Fruit fly (Drosophila melanogaster) whole organism: Measurements from ENCODE around the gene Swt1.

Experiments used
- CG8478 ChIP-seq: fragments of >200 bp; optimal IDR thresholded peaks from 2 replicates; lab custom pipeline; 2018; ENCODE audit warnings: inconsistent platforms
- Dll ChIP-seq: fragments of >200 bp; optimal IDR thresholded peaks from 2 replicates; lab custom pipeline; 2017
- EcR ChIP-seq, 2 experiments: fragments of >200 bp; optimal IDR thresholded peaks; 2 replicates each; lab custom pipeline; 2017; ENCODE audit warnings: missing biosample characterization in 2 of 2, missing genetic modification characterization in 2 of 2, missing genetic modification reagents in 2 of 2
- pan ChIP-seq: fragments of >200 bp; optimal IDR thresholded peaks from 2 replicates; lab custom pipeline; 2017
- psq ChIP-seq: fragments of >200 bp; optimal IDR thresholded peaks from 2 replicates; lab custom pipeline; 2017
- usp ChIP-seq: fragments of >200 bp; optimal IDR thresholded peaks from 2 replicates; lab custom pipeline; 2017; ENCODE audit warnings: missing biosample characterization, missing genetic modification characterization, mixed read lengths

Swt1 gene

DNA sequence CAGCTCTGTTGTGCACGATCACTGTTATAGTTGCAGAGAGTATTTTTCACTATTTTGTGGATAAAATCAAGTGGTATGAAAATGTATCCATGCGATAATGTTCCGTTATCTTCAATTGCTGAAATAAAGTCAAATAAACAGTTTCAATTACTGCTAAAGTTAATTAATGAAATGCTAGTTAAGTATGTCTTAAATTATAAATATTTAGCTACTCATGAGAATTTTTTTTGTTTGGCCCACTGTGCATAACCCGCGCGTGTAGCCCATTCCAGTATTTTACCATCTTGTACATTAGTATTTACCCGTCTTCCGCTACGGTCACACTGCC, 4.9 kb downstream of the Swt1 start, which contains the start of gene Ada3:
Gene Ada3, plus strand, starts transcription at position 292 of the 328 bp plus-strand sequence.
- no peak for TF ChIP-seq Dll

dm6 chrX:18084614-18085469, 5.5 kb downstream of the Swt1 start:
- TF ChIP-seq EcR (GFP tag; optimal IDR thresholded peaks at IDR 0.05; lab: Kevin White, UChicago) (no peak), pan (lab: Kevin White, UChicago) (no peak), usp (GFP tag; lab: Kevin White, UChicago) (no peak), CG8478 (lab: Kevin White, UChicago) (no peak), Dll (no peak), psq (no peak)

DNA sequence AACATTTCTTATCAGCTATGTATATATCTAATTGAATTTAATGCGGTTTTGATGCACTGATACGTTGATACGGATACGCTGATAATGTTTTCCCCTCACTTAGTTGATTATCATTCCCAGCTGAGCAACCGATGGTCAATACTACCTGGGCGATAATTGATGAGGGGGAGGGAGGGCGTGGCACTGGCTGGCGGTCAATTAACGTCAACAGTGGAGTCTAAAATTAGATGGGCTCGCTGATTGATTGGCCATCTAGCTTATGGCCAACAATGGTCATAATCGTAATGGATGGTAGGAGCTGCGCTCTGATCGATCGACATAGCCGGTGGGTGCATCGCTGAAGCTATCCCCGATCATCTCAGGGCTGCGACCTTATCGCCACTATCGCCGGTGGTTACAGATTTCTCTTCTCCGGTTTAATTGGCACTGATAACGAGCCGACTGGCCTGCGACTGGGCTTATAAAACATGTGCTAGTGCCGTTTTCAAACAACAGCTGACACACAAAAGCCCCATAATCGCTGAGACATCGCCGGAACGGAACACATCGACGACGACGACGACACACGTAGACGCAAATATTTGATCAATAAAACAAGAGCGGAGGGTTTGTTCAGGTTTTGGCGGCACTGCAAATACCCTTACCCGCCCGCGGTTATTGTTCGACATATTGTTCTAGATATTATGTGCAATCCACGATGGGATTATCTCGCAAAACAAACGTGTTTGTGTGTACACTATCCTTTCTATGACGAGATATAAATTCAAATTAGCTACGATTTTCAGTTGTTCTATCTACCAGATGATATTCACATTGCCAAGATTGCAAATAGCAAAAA, 6.6 kb downstream of the Swt1 start:
- TF ChIP-seq pan (lab: Kevin White, UChicago) (no peak), EcR (GFP tag; optimal IDR thresholded peaks at IDR 0.05; lab: Kevin White, UChicago) (no peak), Dll (no peak), usp (GFP tag; lab: Kevin White, UChicago) (no peak), CG8478 (lab: Kevin White, UChicago) (no peak), psq (no peak)

DNA sequence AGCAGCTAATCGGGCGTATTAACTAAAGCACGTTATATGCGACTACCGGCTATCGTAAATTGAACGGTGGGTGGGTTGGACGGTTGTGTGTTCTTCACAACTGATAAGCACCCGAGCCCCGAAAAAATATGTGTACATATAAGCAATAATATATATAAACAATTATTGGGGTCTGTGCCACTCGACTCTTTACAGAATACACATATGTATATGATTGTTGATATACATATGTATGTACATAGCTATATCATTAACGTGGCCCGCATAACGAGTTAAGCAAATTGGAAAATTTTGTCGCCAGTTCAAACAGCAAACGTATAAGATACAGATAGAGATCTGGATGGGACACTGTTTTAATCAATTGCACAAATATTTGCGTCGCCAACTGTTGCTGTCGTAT, 7.6 kb downstream of the Swt1 start:
- no peak for TF ChIP-seq CG8478 (lab: Kevin White, UChicago)
- no peak for TF ChIP-seq EcR (GFP tag; optimal IDR thresholded peaks at IDR 0.05; lab: Kevin White, UChicago)
- no peak for TF ChIP-seq Dll
- TF ChIP-seq usp (GFP tag; lab: Kevin White, UChicago), result no peak
- TF ChIP-seq pan (lab: Kevin White, UChicago), result no peak
- no peak for TF ChIP-seq psq

- TF ChIP-seq pan (lab: Kevin White, UChicago) (no peak), CG8478 (lab: Kevin White, UChicago) (no peak), usp (GFP tag; lab: Kevin White, UChicago) (no peak), Dll (no peak), EcR (GFP tag; optimal IDR thresholded peaks at IDR 0.05; lab: Kevin White, UChicago) (no peak), psq (no peak)
Measured at dm6 chrX:18064183-18064582, 26.1 kb downstream of the Swt1 start, which contains the start of gene Dhc16F. Gene Dhc16F, plus strand, starts transcription at chrX:18064483.

dm6 chrX:18063144-18063772, 27.1 kb downstream of the Swt1 start, which contains the start of gene Sh:
Gene Sh, minus strand, starts transcription at chrX:18063247.
- no peak for TF ChIP-seq Dll

DNA sequence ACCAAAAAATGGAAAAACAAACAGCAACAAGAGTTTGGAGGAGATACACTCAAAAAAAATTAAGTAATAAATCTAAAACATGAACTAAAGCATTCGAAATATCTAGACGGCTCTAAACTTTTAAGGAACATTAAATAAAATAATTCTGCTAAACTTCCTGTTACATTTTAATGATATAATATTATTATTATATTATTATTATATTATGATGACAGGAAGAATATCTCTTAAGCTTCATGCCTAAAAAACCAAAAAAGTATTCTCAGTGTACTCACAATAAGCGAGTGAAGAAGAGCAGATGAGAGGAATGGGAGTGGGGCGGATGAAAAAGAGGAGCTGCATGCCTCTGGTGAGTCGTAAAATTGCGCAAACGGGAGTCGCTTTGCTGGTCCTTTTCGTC, 32.2 kb downstream of the Swt1 start:
- TF ChIP-seq usp (GFP tag; lab: Kevin White, UChicago), result no peak
- TF ChIP-seq EcR (GFP tag; optimal IDR thresholded peaks at IDR 0.05; lab: Kevin White, UChicago), result no peak
- TF ChIP-seq CG8478 (lab: Kevin White, UChicago), result no peak
- TF ChIP-seq Dll, result no peak
- TF ChIP-seq pan (lab: Kevin White, UChicago), result no peak
- no peak for TF ChIP-seq psq

dm6 chrX:18057202-18057601, 33.1 kb downstream of the Swt1 start:
- TF ChIP-seq Dll (no peak), pan (lab: Kevin White, UChicago) (no peak), usp (GFP tag; lab: Kevin White, UChicago) (no peak), psq (no peak), CG8478 (lab: Kevin White, UChicago) (no peak), EcR (GFP tag; optimal IDR thresholded peaks at IDR 0.05; lab: Kevin White, UChicago) (no peak)

dm6 chrX:18052135-18052534, 38.2 kb downstream of the Swt1 start:
- TF ChIP-seq Dll (no peak), psq (no peak), pan (lab: Kevin White, UChicago) (no peak), usp (GFP tag; lab: Kevin White, UChicago) (no peak), CG8478 (lab: Kevin White, UChicago) (no peak), EcR (GFP tag; optimal IDR thresholded peaks at IDR 0.05; lab: Kevin White, UChicago) (no peak)

DNA sequence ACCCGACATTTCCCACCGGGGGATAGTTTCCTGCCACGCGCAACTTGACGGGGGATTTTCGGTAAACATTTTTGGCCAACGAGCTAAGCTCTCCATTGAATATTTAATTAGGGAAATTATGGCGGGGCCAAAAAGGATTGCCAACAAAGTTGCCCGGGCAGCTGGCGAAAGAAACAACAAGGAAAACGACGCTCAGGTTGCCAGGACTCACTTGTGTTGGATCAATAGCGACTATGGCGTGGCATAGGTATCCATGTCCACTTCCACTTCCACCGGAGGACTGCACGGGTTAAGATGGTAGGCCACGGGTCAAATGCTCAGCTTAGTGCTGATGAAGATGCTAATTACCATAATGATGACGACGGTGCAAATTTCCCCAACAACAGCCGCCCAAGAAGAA, 46.6 kb downstream of the Swt1 start, which contains the start of gene CG15373:
Gene CG15373, plus strand, starts transcription at position 301 of the 400 bp plus-strand sequence.
- TF ChIP-seq CG8478 (lab: Kevin White, UChicago), result no peak
- TF ChIP-seq usp (GFP tag; lab: Kevin White, UChicago), result no peak
- TF ChIP-seq Dll, result no peak
- TF ChIP-seq EcR (GFP tag; optimal IDR thresholded peaks at IDR 0.05; lab: Kevin White, UChicago), result no peak
- TF ChIP-seq pan (lab: Kevin White, UChicago), result no peak
- no peak for TF ChIP-seq psq
